Fruit fly (Drosophila melanogaster) whole organism, prepupa: ENCODE results near the gene CG46439.

Experiments used
- CG10669 ChIP-seq: fragments of 200-800 bp; sonication (Bioruptor generic); optimal IDR thresholded peaks from 3 replicates; lab custom pipeline; 2018; ENCODE audit warnings: missing biosample characterization, mild to moderate bottlenecking, missing genetic modification characterization, moderate library complexity
- CG11294 ChIP-seq: fragments of 200-800 bp; sonication (Bioruptor generic); IDR thresholded peaks from 2 replicates; pipeline ENCODE4 v1.3.6; 2022; ENCODE audit warnings: missing biosample characterization, missing genetic modification characterization
- CG11902 ChIP-seq: fragments of 200-800 bp; sonication (Bioruptor generic); optimal IDR thresholded peaks from 3 replicates; lab custom pipeline; 2016; ENCODE audit warnings: missing biosample characterization, missing genetic modification characterization
- CG16779 ChIP-seq: fragments of 200-800 bp; sonication (Bioruptor generic); optimal IDR thresholded peaks from 3 replicates; lab custom pipeline; 2017; ENCODE audit warnings: missing biosample characterization, mild to moderate bottlenecking, missing genetic modification characterization
- CG31627 ChIP-seq: fragments of 200-800 bp; sonication (Bioruptor generic); optimal IDR thresholded peaks from 3 replicates; lab custom pipeline; 2016; ENCODE audit warnings: missing biosample characterization, missing genetic modification characterization
- CG32006 ChIP-seq: fragments of 200-800 bp; sonication (Bioruptor generic); optimal IDR thresholded peaks from 3 replicates; lab custom pipeline; 2017; ENCODE audit warnings: missing biosample characterization, mild to moderate bottlenecking, missing genetic modification characterization
- CG34406 ChIP-seq: fragments of 200-800 bp; sonication (Bioruptor generic); optimal IDR thresholded peaks from 3 replicates; lab custom pipeline; 2016; ENCODE audit warnings: missing biosample characterization, missing genetic modification characterization
- CG3919 ChIP-seq: fragments of 200-800 bp; sonication (Bioruptor generic); optimal IDR thresholded peaks from 3 replicates; lab custom pipeline; 2016; ENCODE audit warnings: missing biosample characterization, missing genetic modification characterization
- CG6276 ChIP-seq: fragments of 200-800 bp; sonication (Bioruptor generic); optimal IDR thresholded peaks from 2 replicates; lab custom pipeline; 2017; ENCODE audit warnings: missing biosample characterization, mild to moderate bottlenecking, missing genetic modification characterization
- CG6792 ChIP-seq: fragments of 200-800 bp; sonication (Bioruptor generic); optimal IDR thresholded peaks from 3 replicates; lab custom pipeline; 2016; ENCODE audit warnings: missing biosample characterization, missing genetic modification characterization
- CG6808 ChIP-seq: fragments of 200-800 bp; sonication (Bioruptor generic); optimal IDR thresholded peaks from 3 replicates; lab custom pipeline; 2017; ENCODE audit warnings: missing biosample characterization, missing genetic modification characterization, mild to moderate bottlenecking, moderate library complexity, missing genetic modification reagents
- CG6854 ChIP-seq: fragments of 200-800 bp; sonication (Bioruptor generic); optimal IDR thresholded peaks from 2 replicates; lab custom pipeline; 2017; ENCODE audit warnings: missing biosample characterization, mild to moderate bottlenecking, missing genetic modification characterization
- CG7368 ChIP-seq: fragments of 200-800 bp; sonication (Bioruptor generic); optimal IDR thresholded peaks from 3 replicates; lab custom pipeline; 2016; ENCODE audit warnings: missing biosample characterization, missing genetic modification characterization
- CG8319 ChIP-seq: fragments of 200-800 bp; sonication (Bioruptor generic); optimal IDR thresholded peaks from 3 replicates; lab custom pipeline; 2016; ENCODE audit warnings: missing biosample characterization, missing genetic modification characterization
- Eip75B ChIP-seq: fragments of 200-800 bp; sonication (Bioruptor generic); optimal IDR thresholded peaks from 3 replicates; lab custom pipeline; 2016; ENCODE audit warnings: missing biosample characterization, missing genetic modification characterization
- Eip93F ChIP-seq: fragments of 200-800 bp; sonication (Bioruptor generic); optimal IDR thresholded peaks from 2 replicates; lab custom pipeline; 2016; ENCODE audit warnings: missing biosample characterization, mild to moderate bottlenecking, missing genetic modification characterization
- Ets21C ChIP-seq: fragments of 200-800 bp; sonication (Bioruptor generic); optimal IDR thresholded peaks from 3 replicates; lab custom pipeline; 2016; ENCODE audit warnings: missing biosample characterization, missing genetic modification characterization
- Ets96B ChIP-seq: fragments of 200-800 bp; optimal IDR thresholded peaks from 2 replicates; lab custom pipeline; 2019; ENCODE audit warnings: missing biosample characterization, mild to moderate bottlenecking, missing genetic modification characterization, moderate library complexity
- Gug ChIP-seq: fragments of 200-800 bp; sonication (Bioruptor generic); IDR thresholded peaks from 2 replicates; pipeline ENCODE4 v1.3.6; 2022; ENCODE audit warnings: missing biosample characterization, missing genetic modification characterization
- Hr38 ChIP-seq: sonication (Bioruptor generic); optimal IDR thresholded peaks from 2 replicates; lab custom pipeline; 2016; ENCODE audit warnings: missing biosample characterization, missing genetic modification characterization
- Hr39 ChIP-seq: fragments of 200-800 bp; sonication (Bioruptor generic); optimal IDR thresholded peaks from 2 replicates; lab custom pipeline; 2016; ENCODE audit warnings: missing biosample characterization, missing genetic modification characterization
- Hr4 ChIP-seq: fragments of 200-800 bp; sonication (Bioruptor generic); optimal IDR thresholded peaks from 3 replicates; lab custom pipeline; 2016; ENCODE audit warnings: missing biosample characterization, missing genetic modification characterization
- OdsH ChIP-seq: fragments of 200-800 bp; sonication (Bioruptor generic); optimal IDR thresholded peaks from 3 replicates; lab custom pipeline; 2016; ENCODE audit warnings: missing biosample characterization, missing genetic modification characterization
- Smox ChIP-seq: fragments of 200-800 bp; sonication (Bioruptor generic); optimal IDR thresholded peaks from 3 replicates; lab custom pipeline; 2016; ENCODE audit warnings: missing biosample characterization, missing genetic modification characterization
- Sox102F ChIP-seq: fragments of 200-800 bp; sonication (Bioruptor generic); optimal IDR thresholded peaks from 2 replicates; lab custom pipeline; 2016; ENCODE audit warnings: missing biosample characterization, mild to moderate bottlenecking, missing genetic modification characterization
- Sox14 ChIP-seq: fragments of 200-800 bp; sonication (Bioruptor generic); optimal IDR thresholded peaks from 3 replicates; lab custom pipeline; 2016; ENCODE audit warnings: missing biosample characterization, missing genetic modification characterization
- achi ChIP-seq: fragments of 200-800 bp; sonication (Bioruptor generic); optimal IDR thresholded peaks from 3 replicates; lab custom pipeline; 2016; ENCODE audit warnings: missing biosample characterization, missing genetic modification characterization
- acj6 ChIP-seq: fragments of 200-800 bp; sonication (Bioruptor generic); optimal IDR thresholded peaks from 3 replicates; lab custom pipeline; 2016; ENCODE audit warnings: missing biosample characterization, missing genetic modification characterization
- dac ChIP-seq: fragments of 200-800 bp; sonication (Bioruptor generic); optimal IDR thresholded peaks from 2 replicates; lab custom pipeline; 2017; ENCODE audit warnings: missing biosample characterization, mild to moderate bottlenecking, missing genetic modification characterization
- eg ChIP-seq: fragments of 200-800 bp; sonication (Bioruptor generic); IDR thresholded peaks from 3 replicates; pipeline ENCODE4 v1.3.6; 2022; ENCODE audit warnings: missing biosample characterization, missing genetic modification characterization
- esn ChIP-seq: fragments of 200-800 bp; sonication (Bioruptor generic); optimal IDR thresholded peaks from 2 replicates; lab custom pipeline; 2016; ENCODE audit warnings: missing biosample characterization, mild to moderate bottlenecking, missing genetic modification characterization, moderate library complexity
- fd85E ChIP-seq: fragments of 200-800 bp; sonication (Bioruptor generic); optimal IDR thresholded peaks from 3 replicates; lab custom pipeline; 2016; ENCODE audit warnings: missing biosample characterization, missing genetic modification characterization
- fkh ChIP-seq: fragments of 200-800 bp; sonication (Bioruptor generic); optimal IDR thresholded peaks from 3 replicates; lab custom pipeline; 2017; ENCODE audit warnings: missing biosample characterization, mild to moderate bottlenecking, missing genetic modification characterization, moderate library complexity
- net ChIP-seq: fragments of 200-800 bp; sonication (Bioruptor generic); optimal IDR thresholded peaks from 3 replicates; lab custom pipeline; 2016; ENCODE audit warnings: missing biosample characterization, missing genetic modification characterization
- pdm3 ChIP-seq: fragments of 200-800 bp; sonication (Bioruptor generic); optimal IDR thresholded peaks from 3 replicates; lab custom pipeline; 2016; ENCODE audit warnings: missing biosample characterization, missing genetic modification characterization
- salr ChIP-seq, 2 experiments: fragments of 200-800 bp; sonication (Bioruptor generic); optimal IDR thresholded peaks; 3 replicates each; lab custom pipeline; 2016 to 2018; ENCODE audit warnings: missing biosample characterization in 2 of 2, missing genetic modification characterization in 2 of 2, mild to moderate bottlenecking in 1 of 2
- svp ChIP-seq: fragments of 200-800 bp; sonication (Bioruptor generic); peaks from one replicate; lab custom pipeline; 2016; ENCODE audit warnings: missing biosample characterization, missing genetic modification characterization
- topi ChIP-seq: fragments of 200-800 bp; sonication (Bioruptor generic); optimal IDR thresholded peaks from 3 replicates; lab custom pipeline; 2016; ENCODE audit warnings: missing biosample characterization, missing genetic modification characterization

Gene CG46439

DNA sequence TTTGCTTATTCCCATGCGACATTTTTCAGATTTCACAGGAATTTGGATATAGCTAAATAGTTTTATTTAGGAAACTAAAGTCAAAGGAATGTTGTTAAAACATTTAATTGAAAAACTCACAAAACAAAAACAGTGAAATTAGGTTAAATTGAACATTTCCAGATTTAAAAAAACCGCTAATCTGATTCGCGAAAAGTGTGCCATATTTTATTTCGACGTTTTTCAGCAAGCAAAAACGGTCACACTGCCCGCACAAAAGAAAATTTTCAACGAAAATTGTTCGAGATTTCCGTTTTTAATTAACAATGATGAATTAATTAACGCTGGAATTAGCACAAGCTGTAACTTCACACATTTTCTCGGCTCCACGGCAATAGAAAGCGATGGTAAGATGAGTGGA, 13.4 kb upstream of the CG46439 start, which contains the start of the genes CG34012 and emei:
TSS of gene CG34012 (minus strand) at position 52 of the 400 bp plus-strand sequence.
TSS of gene emei (plus strand) at position 237 of the 400 bp plus-strand sequence.
- TF ChIP-seq Hr38 (GFP tag; lab: Kevin White, UChicago) (no peak), Sox14 (peak; percentile 6)

DNA sequence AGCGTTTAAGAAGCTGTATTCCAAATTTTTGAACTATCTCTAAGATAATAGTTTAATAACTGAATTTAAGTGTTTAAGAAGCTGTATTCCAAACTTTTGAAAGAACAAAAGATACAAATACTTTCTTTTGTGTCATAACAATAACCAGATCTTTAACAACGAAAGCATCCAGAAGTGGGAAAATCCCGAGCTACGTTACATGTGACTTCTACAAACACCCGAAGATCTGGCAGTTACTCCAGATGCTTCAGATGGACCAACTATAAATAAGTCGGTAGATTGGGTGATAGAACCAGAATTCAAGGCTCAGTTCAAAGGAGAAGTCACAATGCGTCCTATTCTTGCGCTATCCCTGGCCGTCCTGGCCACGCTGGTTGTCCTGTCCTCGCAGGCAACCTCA, 11.9 kb upstream of the CG46439 start, which contains the start of gene CG12522:
TSS of gene CG12522 (plus strand) at position 301 of the 400 bp plus-strand sequence.
- TF ChIP-seq fkh (GFP tag; lab: Kevin White, UChicago): no peak
- no peak for TF ChIP-seq fd85E
- no peak for TF ChIP-seq dac (GFP tag; lab: Kevin White, UChicago)
- TF ChIP-seq CG6854: no peak
- no peak for TF ChIP-seq CG6808 (GFP tag; lab: Kevin White, UChicago)
- no peak for TF ChIP-seq achi
- no peak for TF ChIP-seq Eip75B (GFP tag; lab: Kevin White, UChicago)
- TF ChIP-seq eg (GFP tag; lab: Robert Waterston, UW): no peak
- TF ChIP-seq CG31627: no peak

DNA sequence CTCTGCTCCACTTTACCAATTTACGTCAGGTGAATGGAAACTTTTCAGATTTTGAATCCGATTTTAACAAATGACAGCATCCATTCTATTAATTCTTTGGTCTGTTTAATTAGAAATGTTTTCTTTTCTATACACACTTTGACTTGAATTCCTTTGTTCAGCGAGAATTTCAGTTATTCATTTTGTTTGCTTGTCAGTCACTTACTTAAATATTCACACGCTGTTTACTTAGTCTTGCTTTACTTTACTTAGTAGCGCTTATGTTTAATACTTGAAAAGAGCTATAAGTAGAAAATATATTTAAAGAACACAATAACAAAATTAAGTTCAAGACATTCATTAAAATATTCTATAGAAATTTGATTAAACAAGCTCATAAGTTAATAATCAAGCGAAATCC, 11.4 kb upstream of the CG46439 start, which contains the start of gene CG32073:
TSS of gene CG32073 (minus strand) at position 151 of the 400 bp plus-strand sequence.
- TF ChIP-seq pdm3: no peak
- TF ChIP-seq CG31627: no peak
- TF ChIP-seq esn (GFP tag; lab: Kevin White, UChicago): no peak
- no peak for TF ChIP-seq Ets21C (GFP tag; lab: Kevin White, UChicago)
- no peak for TF ChIP-seq CG32006 (GFP tag; lab: Kevin White, UChicago)
- TF ChIP-seq Sox102F: no peak
- TF ChIP-seq topi (GFP tag; lab: Kevin White, UChicago): no peak
- no peak for TF ChIP-seq CG6792 (GFP tag; lab: Kevin White, UChicago)
- TF ChIP-seq CG6276: no peak
- TF ChIP-seq Hr38 (GFP tag; lab: Kevin White, UChicago): no peak
- TF ChIP-seq salr (GFP tag; optimal IDR thresholded peaks at IDR 0.05; lab: Kevin White, UChicago): no peak
- TF ChIP-seq Hr39 (GFP tag; lab: Kevin White, UChicago): no peak
- TF ChIP-seq achi: no peak
- no peak for TF ChIP-seq CG34406 (GFP tag; lab: Kevin White, UChicago)

DNA sequence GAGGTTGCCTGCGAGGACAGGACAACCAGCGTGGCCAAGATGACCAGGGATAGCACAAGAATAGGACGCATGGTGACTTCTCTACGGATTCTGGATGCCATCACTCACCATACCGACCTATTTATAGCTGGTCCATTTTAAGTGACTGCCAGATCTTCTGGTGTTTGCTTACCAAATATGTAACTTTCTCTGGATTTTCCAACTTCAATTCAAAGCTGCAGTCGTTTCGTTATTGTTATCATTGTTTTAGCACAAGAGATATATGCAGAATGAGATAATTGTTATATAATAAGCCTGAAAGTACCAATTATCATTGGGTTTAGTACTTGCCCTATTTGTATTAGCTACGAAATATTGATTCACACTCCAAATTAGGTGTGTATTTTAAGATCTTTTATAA, 7.7 kb upstream of the CG46439 start, which contains the start of gene CG32071:
TSS of gene CG32071 (minus strand) at position 101 of the 400 bp plus-strand sequence.
- TF ChIP-seq Hr4: no peak
- no peak for TF ChIP-seq CG34406 (GFP tag; lab: Kevin White, UChicago)
- no peak for TF ChIP-seq acj6 (GFP tag; lab: Kevin White, UChicago)
- TF ChIP-seq topi (GFP tag; lab: Kevin White, UChicago): no peak
- TF ChIP-seq CG6808 (GFP tag; lab: Kevin White, UChicago): no peak
- no peak for TF ChIP-seq net (GFP tag; lab: Kevin White, UChicago)
- TF ChIP-seq Hr38 (GFP tag; lab: Kevin White, UChicago): no peak
- no peak for TF ChIP-seq achi
- TF ChIP-seq CG6792 (GFP tag; lab: Kevin White, UChicago): no peak
- no peak for TF ChIP-seq Smox (GFP tag; lab: Kevin White, UChicago)
- TF ChIP-seq esn (GFP tag; lab: Kevin White, UChicago): no peak
- no peak for TF ChIP-seq CG16779 (tag; lab: Kevin White, UChicago)
- TF ChIP-seq CG8319: no peak

DNA sequence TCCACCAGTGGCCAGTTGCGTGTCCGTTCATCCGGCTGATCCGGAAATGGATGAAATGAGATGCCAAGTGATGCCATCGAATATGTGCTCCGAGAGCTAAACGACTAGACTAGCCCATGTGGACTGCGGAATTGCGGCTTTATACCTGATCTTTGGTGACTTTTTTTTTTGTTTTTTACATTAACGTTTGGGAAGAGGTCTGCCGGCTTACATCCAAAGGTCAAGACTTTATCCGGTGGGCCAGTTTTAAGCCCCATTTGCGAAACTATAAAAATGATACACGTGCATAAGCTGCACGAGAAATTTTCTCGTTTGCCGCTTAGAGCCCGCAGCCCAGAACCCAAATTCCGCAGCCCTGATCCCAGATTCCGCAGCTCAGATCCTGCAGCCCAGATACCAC, 6.9 kb upstream of the CG46439 start, which contains the start of gene Elo68alpha:
TSS of gene Elo68alpha (minus strand) at position 101 of the 400 bp plus-strand sequence.
- TF ChIP-seq CG6808 (GFP tag; lab: Kevin White, UChicago) (no peak), achi (no peak), Eip93F (GFP tag; lab: Kevin White, UChicago) (no peak), CG11294 (GFP tag; lab: Robert Waterston, UW) (no peak), Gug (GFP tag; lab: Robert Waterston, UW) (no peak), CG11902 (GFP tag; lab: Kevin White, UChicago) (no peak), CG7368 (GFP tag; lab: Kevin White, UChicago) (no peak), CG3919 (GFP tag; lab: Kevin White, UChicago) (no peak), OdsH (GFP tag; lab: Kevin White, UChicago) (no peak), svp (no peak), net (GFP tag; lab: Kevin White, UChicago) (no peak), CG8319 (no peak), CG10669 (GFP tag; lab: Kevin White, UChicago) (no peak), Ets96B (tag; lab: Kevin White, UChicago) (no peak)
